Worm (Caenorhabditis elegans) whole organism, mixed stage, embryonic: ENCODE data around the gene unc-83.
A peak's percentile ranks its signal among the peaks of the same experiment; 100 is the strongest.

Source experiments
- M03D4.4 ChIP-seq: sonication (generic microtip); optimal IDR thresholded peaks from 2 replicates; lab custom pipeline; 2017; ENCODE audit warnings: mild to moderate bottlenecking, missing genetic modification characterization, missing compliant biosample characterization
- bed-3 ChIP-seq: fragments of 200-800 bp; sonication (Bioruptor generic); optimal IDR thresholded peaks from 3 replicates; lab custom pipeline; 2018; ENCODE audit warnings: mild to moderate bottlenecking, missing genetic modification characterization, moderate library complexity, missing compliant biosample characterization
- blmp-1 ChIP-seq: fragments of 150-350 bp; optimal IDR thresholded peaks from 2 replicates; lab custom pipeline; 2014; ENCODE audit warnings: missing biosample characterization, missing genetic modification characterization
- ceh-39 ChIP-seq: fragments of 150-350 bp; optimal IDR thresholded peaks from 2 replicates; lab custom pipeline; 2014; ENCODE audit warnings: missing biosample characterization, missing genetic modification characterization
- ceh-43 ChIP-seq: fragments of 200-800 bp; sonication (Bioruptor generic); optimal IDR thresholded peaks from 2 replicates; lab custom pipeline; 2018; ENCODE audit warnings: mild to moderate bottlenecking, missing genetic modification characterization, moderate library complexity, missing compliant biosample characterization
- ceh-83 ChIP-seq: fragments of 200-800 bp; sonication (Bioruptor generic); optimal IDR thresholded peaks from 2 replicates; lab custom pipeline; 2018; ENCODE audit warnings: mild to moderate bottlenecking, missing genetic modification characterization, missing compliant biosample characterization
- ces-1 ChIP-seq: fragments of 150-350 bp; optimal IDR thresholded peaks from 2 replicates; lab custom pipeline; 2014; ENCODE audit warnings: missing biosample characterization, missing genetic modification reagents, missing genetic modification characterization
- cnd-1 ChIP-seq: fragments of 200-800 bp; sonication (Bioruptor generic); optimal IDR thresholded peaks from 2 replicates; lab custom pipeline; 2018; ENCODE audit warnings: mild to moderate bottlenecking, missing genetic modification characterization, missing compliant biosample characterization
- drap-1 ChIP-seq: fragments of 200-800 bp; sonication (Bioruptor generic); optimal IDR thresholded peaks from 3 replicates; lab custom pipeline; 2018; ENCODE audit warnings: mild to moderate bottlenecking, missing genetic modification characterization, missing compliant biosample characterization
- elt-1 ChIP-seq: sonication (generic microtip); optimal IDR thresholded peaks from 2 replicates; lab custom pipeline; 2017; ENCODE audit warnings: missing genetic modification characterization, mild to moderate bottlenecking, missing compliant biosample characterization, antibody characterized with exemption, moderate library complexity, borderline replicate concordance; ENCODE audit not compliant: insufficient read depth
- elt-3 ChIP-seq: fragments of 150-350 bp; optimal IDR thresholded peaks from 2 replicates; lab custom pipeline; 2014; ENCODE audit warnings: missing biosample characterization, missing genetic modification characterization
- flh-1 ChIP-seq: fragments of 200-800 bp; sonication (Bioruptor generic); optimal IDR thresholded peaks from 2 replicates; lab custom pipeline; 2018; ENCODE audit warnings: mild to moderate bottlenecking, missing genetic modification characterization, moderate library complexity, missing compliant biosample characterization
- ham-2 ChIP-seq: fragments of 200-800 bp; sonication (Bioruptor generic); optimal IDR thresholded peaks from 2 replicates; lab custom pipeline; 2018; ENCODE audit warnings: mild to moderate bottlenecking, missing genetic modification characterization, missing compliant biosample characterization
- hlh-1 ChIP-seq: fragments of 150-350 bp; optimal IDR thresholded peaks from 2 replicates; lab custom pipeline; 2014; ENCODE audit warnings: missing biosample characterization, missing genetic modification reagents, missing genetic modification characterization
- lin-13 ChIP-seq: fragments of 150-350 bp; optimal IDR thresholded peaks from 2 replicates; lab custom pipeline; 2014; ENCODE audit warnings: missing biosample characterization, missing genetic modification characterization
- lin-32 ChIP-seq: fragments of 200-800 bp; sonication (Bioruptor generic); optimal IDR thresholded peaks from 2 replicates; lab custom pipeline; 2018; ENCODE audit warnings: mild to moderate bottlenecking, missing genetic modification characterization, missing compliant biosample characterization
- lsy-2 ChIP-seq: fragments of 150-350 bp; optimal IDR thresholded peaks from 2 replicates; lab custom pipeline; 2014; ENCODE audit warnings: missing biosample characterization, missing genetic modification characterization
- mab-5 ChIP-seq: fragments of 150-350 bp; optimal IDR thresholded peaks from 2 replicates; lab custom pipeline; 2014; ENCODE audit warnings: missing biosample characterization, missing genetic modification characterization
- mep-1 ChIP-seq: fragments of 150-350 bp; optimal IDR thresholded peaks from 2 replicates; lab custom pipeline; 2017; ENCODE audit warnings: missing biosample characterization, missing genetic modification reagents, missing genetic modification characterization, inconsistent platforms
- mls-2 ChIP-seq: sonication (generic microtip); optimal IDR thresholded peaks from 2 replicates; lab custom pipeline; 2016; ENCODE audit warnings: mild to moderate bottlenecking, missing genetic modification characterization, moderate library complexity, missing compliant biosample characterization
- nhr-12 ChIP-seq: fragments of 150-350 bp; optimal IDR thresholded peaks from 2 replicates; lab custom pipeline; 2014; ENCODE audit warnings: missing biosample characterization, missing genetic modification characterization
- nhr-2 ChIP-seq: fragments of 150-350 bp; optimal IDR thresholded peaks from 2 replicates; lab custom pipeline; 2014; ENCODE audit warnings: missing biosample characterization, missing genetic modification characterization
- nhr-237 ChIP-seq: fragments of 150-350 bp; optimal IDR thresholded peaks from 2 replicates; lab custom pipeline; 2014; ENCODE audit warnings: missing biosample characterization, missing genetic modification characterization
- nhr-28 ChIP-seq: fragments of 150-350 bp; optimal IDR thresholded peaks from 2 replicates; lab custom pipeline; 2014; ENCODE audit warnings: missing biosample characterization, missing genetic modification characterization
- nhr-76 ChIP-seq: sonication (generic microtip); optimal IDR thresholded peaks from 2 replicates; lab custom pipeline; 2017; ENCODE audit warnings: missing biosample characterization, missing genetic modification characterization
- pha-4 ChIP-seq: fragments of 150-350 bp; optimal IDR thresholded peaks from 2 replicates; lab custom pipeline; 2018; ENCODE audit warnings: missing biosample characterization, missing genetic modification reagents, missing genetic modification characterization
- sem-2 ChIP-seq: fragments of 200-800 bp; sonication (Bioruptor generic); optimal IDR thresholded peaks from 2 replicates; lab custom pipeline; 2018; ENCODE audit warnings: mild to moderate bottlenecking, missing genetic modification characterization, missing compliant biosample characterization
- snpc-4 ChIP-seq: fragments of 150-350 bp; optimal IDR thresholded peaks from 2 replicates; lab custom pipeline; 2014; ENCODE audit warnings: missing biosample characterization, missing genetic modification characterization
- sptf-1 ChIP-seq: sonication (generic microtip); optimal IDR thresholded peaks from 2 replicates; lab custom pipeline; 2017; ENCODE audit warnings: mild to moderate bottlenecking, missing genetic modification characterization, moderate library complexity, missing compliant biosample characterization
- tbx-8 ChIP-seq: fragments of 200-800 bp; sonication (Bioruptor generic); optimal IDR thresholded peaks from 2 replicates; lab custom pipeline; 2018; ENCODE audit warnings: mild to moderate bottlenecking, missing genetic modification characterization, moderate library complexity, missing compliant biosample characterization
- unc-120 ChIP-seq: sonication (generic microtip); optimal IDR thresholded peaks from 2 replicates; lab custom pipeline; 2017; ENCODE audit warnings: missing genetic modification characterization, missing compliant biosample characterization; ENCODE audit not compliant: poor library complexity, severe bottlenecking
- unc-39 ChIP-seq: fragments of 150-350 bp; optimal IDR thresholded peaks from 2 replicates; lab custom pipeline; 2014; ENCODE audit warnings: missing biosample characterization, missing genetic modification characterization
- unc-62 ChIP-seq: fragments of 150-350 bp; optimal IDR thresholded peaks from 2 replicates; lab custom pipeline; 2014; ENCODE audit warnings: missing biosample characterization, missing genetic modification reagents, missing genetic modification characterization
- zip-8 ChIP-seq: fragments of 150-350 bp; optimal IDR thresholded peaks from 2 replicates; lab custom pipeline; 2014; ENCODE audit warnings: missing biosample characterization, missing genetic modification characterization

The unc-83 gene

ce11 chrV:6450129-6451011 is 14.5 kb upstream of the unc-83 start, which contains the start of gene acl-8:
acl-8 (plus strand) TSS chrV:6450870.
- TF ChIP-seq ceh-83 (no peak), flh-1 (GFP tag; lab: Kevin White, UChicago) (no peak), nhr-237 (no peak), ceh-39 (tag; lab: Kevin White, UChicago) (no peak), blmp-1 (tag; lab: Kevin White, UChicago) (no peak), nhr-76 (tag; lab: Kevin White, UChicago) (no peak), bed-3 (GFP tag; lab: Kevin White, UChicago) (no peak), unc-39 (tag; lab: Kevin White, UChicago) (no peak), pha-4 (tag; lab: Kevin White, UChicago) (no peak)

- TF ChIP-seq ceh-43 (no peak), tbx-8 (GFP tag; lab: Kevin White, UChicago) (no peak), ces-1 (GFP tag; lab: Kevin White, UChicago) (no peak), snpc-4 (tag; lab: Kevin White, UChicago) (no peak), ceh-83 (no peak), mls-2 (no peak), nhr-2 (tag; lab: Kevin White, UChicago) (no peak), unc-120 (tag; lab: Kevin White, UChicago) (no peak), elt-3 (tag; lab: Kevin White, UChicago) (no peak), hlh-1 (tag; lab: Kevin White, UChicago) (no peak), sptf-1 (no peak), unc-62 (GFP tag; lab: Kevin White, UChicago) (no peak), lsy-2 (tag; lab: Kevin White, UChicago) (no peak), nhr-12 (tag; lab: Kevin White, UChicago) (no peak), pha-4 (tag; lab: Kevin White, UChicago) (no peak), drap-1 (GFP tag; lab: Kevin White, UChicago) (no peak), nhr-28 (tag; lab: Kevin White, UChicago) (no peak), bed-3 (GFP tag; lab: Kevin White, UChicago) (no peak), zip-8 (no peak), mep-1 (tag; lab: Kevin White, UChicago) (no peak)
These were observed 11.7 kb upstream of the unc-83 start, which contains the start of gene acl-9 for ce11 chrV:6453122-6453521. acl-9 (plus strand) TSS chrV:6453226.

- TF ChIP-seq hlh-1 (tag; lab: Kevin White, UChicago): peak; percentile 66
- TF ChIP-seq unc-62 (GFP tag; lab: Kevin White, UChicago): peak; percentile 3
- TF ChIP-seq cnd-1: no peak
These were observed 8.0 kb upstream of the unc-83 start for ce11 chrV:6456903-6457302.

ce11 chrV:6458302-6458998 is 6.4 kb upstream of the unc-83 start:
- TF ChIP-seq elt-3 (tag; lab: Kevin White, UChicago) (no peak), elt-1 (no peak), unc-62 (GFP tag; lab: Kevin White, UChicago) (no peak)

- TF ChIP-seq ceh-83 (no peak), mab-5 (no peak), ham-2 (GFP tag; lab: Kevin White, UChicago) (no peak), M03D4.4 (tag; lab: Kevin White, UChicago) (no peak), ces-1 (GFP tag; lab: Kevin White, UChicago) (no peak), unc-62 (GFP tag; lab: Kevin White, UChicago) (no peak), snpc-4 (tag; lab: Kevin White, UChicago) (no peak), nhr-28 (tag; lab: Kevin White, UChicago) (no peak), mep-1 (tag; lab: Kevin White, UChicago) (no peak), mls-2 (no peak), blmp-1 (tag; lab: Kevin White, UChicago) (no peak), cnd-1 (no peak), lin-13 (tag; lab: Kevin White, UChicago) (no peak), sem-2 (no peak), lin-32 (GFP tag; lab: Kevin White, UChicago) (no peak), ceh-39 (tag; lab: Kevin White, UChicago) (no peak)
- TF ChIP-seq, all 35 proteins: peak for 0
These were observed 3.6 kb upstream of the unc-83 start for ce11 chrV:6461250-6461649.
